Fruit fly (Drosophila melanogaster) whole organism, pupa: ENCODE results near the gene Nlg2.

Experiments used
- CG10348 ChIP-seq: fragments of 200-800 bp; sonication (Bioruptor generic); IDR thresholded peaks from 2 replicates; pipeline ENCODE4 v1.3.6; 2022; ENCODE audit warnings: missing biosample characterization, missing genetic modification characterization
- CG12605 ChIP-seq: fragments of 200-800 bp; sonication (Bioruptor generic); IDR thresholded peaks from 2 replicates; pipeline ENCODE4 v1.3.6; 2022; ENCODE audit warnings: missing biosample characterization, missing genetic modification characterization
- CG13204 ChIP-seq: fragments of 200-800 bp; sonication (Bioruptor generic); optimal IDR thresholded peaks from 2 replicates; lab custom pipeline; 2018; ENCODE audit warnings: missing biosample characterization, mild to moderate bottlenecking, missing genetic modification characterization, moderate library complexity
- CG14655 ChIP-seq: fragments of 200-800 bp; sonication (Bioruptor generic); optimal IDR thresholded peaks from 3 replicates; lab custom pipeline; 2017; ENCODE audit warnings: mild to moderate bottlenecking, missing biosample characterization, missing genetic modification reagents, missing genetic modification characterization
- CG15710 ChIP-seq: fragments of 200-800 bp; sonication (Bioruptor generic); optimal IDR thresholded peaks from 2 replicates; lab custom pipeline; 2018; ENCODE audit warnings: missing biosample characterization, mild to moderate bottlenecking, missing genetic modification characterization, moderate library complexity
- CG17806 ChIP-seq: fragments of 200-800 bp; sonication (Bioruptor generic); optimal IDR thresholded peaks from 2 replicates; lab custom pipeline; 2018; ENCODE audit warnings: missing biosample characterization, mild to moderate bottlenecking, missing genetic modification characterization, moderate library complexity
- CG32121 ChIP-seq: fragments of 200-800 bp; sonication (Bioruptor generic); IDR thresholded peaks from 2 replicates; pipeline ENCODE4 v1.3.6; 2022; ENCODE audit warnings: missing biosample characterization, missing genetic modification characterization
- CG34367 ChIP-seq: fragments of 200-800 bp; sonication (Bioruptor generic); optimal IDR thresholded peaks from 2 replicates; lab custom pipeline; 2018; ENCODE audit warnings: missing biosample characterization, mild to moderate bottlenecking, missing genetic modification characterization
- CG4496 ChIP-seq: fragments of 200-800 bp; sonication (Bioruptor generic); IDR thresholded peaks from 3 replicates; pipeline ENCODE4 v1.3.6; 2022; ENCODE audit warnings: missing biosample characterization, missing genetic modification characterization
- CG8159 ChIP-seq: fragments of 200-800 bp; sonication (Bioruptor generic); optimal IDR thresholded peaks from 3 replicates; lab custom pipeline; 2018; ENCODE audit warnings: missing biosample characterization, mild to moderate bottlenecking, missing genetic modification characterization, moderate library complexity
- CG8301 ChIP-seq: fragments of 200-800 bp; sonication (Bioruptor generic); optimal IDR thresholded peaks from 2 replicates; lab custom pipeline; 2018; ENCODE audit warnings: missing biosample characterization, mild to moderate bottlenecking, missing genetic modification characterization
- CG9948 ChIP-seq: fragments of 200-800 bp; sonication (Bioruptor generic); optimal IDR thresholded peaks from 2 replicates; lab custom pipeline; 2018; ENCODE audit warnings: missing biosample characterization, mild to moderate bottlenecking, missing genetic modification characterization, moderate library complexity
- D1 ChIP-seq: fragments of 200-800 bp; sonication (Bioruptor generic); optimal IDR thresholded peaks from 2 replicates; lab custom pipeline; 2018; ENCODE audit warnings: missing biosample characterization, mild to moderate bottlenecking, missing genetic modification characterization, moderate library complexity
- EcR ChIP-seq: fragments of 200-800 bp; sonication (Bioruptor generic); optimal IDR thresholded peaks from 3 replicates; lab custom pipeline; 2019; ENCODE audit warnings: missing biosample characterization, missing genetic modification characterization, mild to moderate bottlenecking, moderate library complexity, missing genetic modification reagents
- Ets98B ChIP-seq: fragments of 200-800 bp; sonication (Bioruptor generic); IDR thresholded peaks from 2 replicates; pipeline ENCODE4 v1.3.6; 2022; ENCODE audit warnings: missing biosample characterization, missing genetic modification characterization
- Pif1A ChIP-seq: fragments of 200-800 bp; sonication (Bioruptor generic); optimal IDR thresholded peaks from 3 replicates; lab custom pipeline; 2016; ENCODE audit warnings: missing biosample characterization, missing genetic modification characterization
- Pif1B ChIP-seq: fragments of 200-800 bp; sonication (Bioruptor generic); optimal IDR thresholded peaks from 3 replicates; lab custom pipeline; 2016; ENCODE audit warnings: missing biosample characterization, missing genetic modification characterization
- Snoo ChIP-seq: fragments of 200-800 bp; sonication (Bioruptor generic); optimal IDR thresholded peaks from 3 replicates; lab custom pipeline; 2017; ENCODE audit warnings: missing biosample characterization, mild to moderate bottlenecking, missing genetic modification characterization, inconsistent platforms
- fd96Ca ChIP-seq: fragments of 200-800 bp; sonication (Bioruptor generic); IDR thresholded peaks from 3 replicates; pipeline ENCODE4 v1.3.6; 2022; ENCODE audit warnings: missing biosample characterization, missing genetic modification characterization
- gl ChIP-seq: fragments of 200-800 bp; sonication (Bioruptor generic); optimal IDR thresholded peaks from 2 replicates; lab custom pipeline; 2018; ENCODE audit warnings: missing biosample characterization, mild to moderate bottlenecking, missing genetic modification characterization
- rn ChIP-seq: fragments of 200-800 bp; sonication (Bioruptor generic); IDR thresholded peaks from 2 replicates; pipeline ENCODE4 v1.3.6; 2022; ENCODE audit warnings: missing biosample characterization, missing genetic modification characterization

The Nlg2 gene

dm6 chr2L:6918517-6919202 lies 44.0 kb downstream of the Nlg2 start, which contains the start of gene nop5:
TSS of gene nop5 (minus strand) at chr2L:6918743.
- TF ChIP-seq gl (tag; lab: Kevin White, UChicago) = no peak
- TF ChIP-seq CG17806 = peak; percentile 44
- peak; percentile 67 for TF ChIP-seq CG15710 (tag; lab: Kevin White, UChicago)
- TF ChIP-seq Snoo = peak; percentile 50
- peak; percentile 63 for TF ChIP-seq CG9948 (tag; lab: Kevin White, UChicago)
- no peak for TF ChIP-seq rn

dm6 chr2L:6919203-6919849 lies 44.6 kb downstream of the Nlg2 start:
- TF ChIP-seq CG10348 (GFP tag; lab: Robert Waterston, UW) = no peak
- TF ChIP-seq CG15710 (tag; lab: Kevin White, UChicago) = peak; percentile 4

- TF ChIP-seq CG8159 (peak; percentile 13), gl (tag; lab: Kevin White, UChicago) (no peak)
- TF ChIP-seq, all 21 proteins: peak for 1
These were observed 45.4 kb downstream of the Nlg2 start, which contains the start of gene x16 for dm6 chr2L:6919850-6920660. TSS of gene x16 (minus strand) at chr2L:6920210.

dm6 chr2L:6920661-6921359 lies 46.1 kb downstream of the Nlg2 start, which contains the start of gene Hrb27C:
TSS of gene Hrb27C (plus strand) at chr2L:6920704.
- TF ChIP-seq EcR (GFP tag; lab: Kevin White, UChicago) = no peak
- peak; percentile 33; the same call in 1 of the 2 replicates for TF ChIP-seq Ets98B (GFP tag; lab: Robert Waterston, UW)
- TF ChIP-seq, all 21 proteins: peak for 1

- TF ChIP-seq CG8159 (peak; percentile 29), CG12605 (GFP tag; lab: Robert Waterston, UW) (peak; percentile 48; the same call in 1 of the 2 replicates), CG4496 (GFP tag; lab: Robert Waterston, UW) (0 out of 3 replicates have a peak, but pooled peaks have one; percentile 18), EcR (GFP tag; lab: Kevin White, UChicago) (peak; percentile 96), CG13204 (no peak), Pif1A (GFP tag; lab: Kevin White, UChicago) (no peak), Pif1B (GFP tag; lab: Kevin White, UChicago) (peak; percentile 3), gl (tag; lab: Kevin White, UChicago) (peak; percentile 10), CG8301 (tag; lab: Kevin White, UChicago) (peak; percentile 14), CG34367 (no peak)
These were observed 46.8 kb downstream of the Nlg2 start for dm6 chr2L:6921360-6922090.

- TF ChIP-seq gl (tag; lab: Kevin White, UChicago) (peak; percentile 39), CG32121 (GFP tag; lab: Robert Waterston, UW) (peak; percentile 81), rn (no peak; the same call in 1 of the 2 replicates), Pif1B (GFP tag; lab: Kevin White, UChicago) (peak; percentile 87), Ets98B (GFP tag; lab: Robert Waterston, UW) (peak; percentile 90), CG12605 (GFP tag; lab: Robert Waterston, UW) (no peak; the same call in 1 of the 2 replicates), CG17806 (peak; percentile 83), CG15710 (tag; lab: Kevin White, UChicago) (peak; percentile 74), CG10348 (GFP tag; lab: Robert Waterston, UW) (no peak), fd96Ca (GFP tag; lab: Robert Waterston, UW) (no peak), EcR (GFP tag; lab: Kevin White, UChicago) (peak; percentile 81), CG8301 (tag; lab: Kevin White, UChicago) (peak; percentile 88), Snoo (peak; percentile 49), D1 (no peak), CG4496 (GFP tag; lab: Robert Waterston, UW) (peak; percentile 91; the same call in 1 of the 3 replicates), CG14655 (GFP tag; lab: Kevin White, UChicago) (no peak), Pif1A (GFP tag; lab: Kevin White, UChicago) (peak; percentile 85), CG9948 (tag; lab: Kevin White, UChicago) (peak; percentile 80), CG34367 (peak; percentile 82), CG13204 (no peak), CG8159 (peak; percentile 82)
These were observed 47.5 kb downstream of the Nlg2 start for dm6 chr2L:6922091-6922753.
